Fruit fly (Drosophila melanogaster) whole organism, pupa: ENCODE results near the gene Pop2.

Source experiments
- CG13204 ChIP-seq: fragments of 200-800 bp; sonication (Bioruptor generic); optimal IDR thresholded peaks from 2 replicates; lab custom pipeline; 2018; ENCODE audit warnings: missing biosample characterization, mild to moderate bottlenecking, missing genetic modification characterization, moderate library complexity
- CG17806 ChIP-seq: fragments of 200-800 bp; sonication (Bioruptor generic); optimal IDR thresholded peaks from 2 replicates; lab custom pipeline; 2018; ENCODE audit warnings: missing biosample characterization, mild to moderate bottlenecking, missing genetic modification characterization, moderate library complexity
- CG32121 ChIP-seq: fragments of 200-800 bp; sonication (Bioruptor generic); IDR thresholded peaks from 2 replicates; pipeline ENCODE4 v1.3.6; 2022; ENCODE audit warnings: missing biosample characterization, missing genetic modification characterization
- CG8159 ChIP-seq: fragments of 200-800 bp; sonication (Bioruptor generic); optimal IDR thresholded peaks from 3 replicates; lab custom pipeline; 2018; ENCODE audit warnings: missing biosample characterization, mild to moderate bottlenecking, missing genetic modification characterization, moderate library complexity
- CG8301 ChIP-seq: fragments of 200-800 bp; sonication (Bioruptor generic); optimal IDR thresholded peaks from 2 replicates; lab custom pipeline; 2018; ENCODE audit warnings: missing biosample characterization, mild to moderate bottlenecking, missing genetic modification characterization
- Ets98B ChIP-seq: fragments of 200-800 bp; sonication (Bioruptor generic); IDR thresholded peaks from 2 replicates; pipeline ENCODE4 v1.3.6; 2022; ENCODE audit warnings: missing biosample characterization, missing genetic modification characterization
- Pif1B ChIP-seq: fragments of 200-800 bp; sonication (Bioruptor generic); optimal IDR thresholded peaks from 3 replicates; lab custom pipeline; 2016; ENCODE audit warnings: missing biosample characterization, missing genetic modification characterization

dm6 chr3L:12032257-12032656 is 29.5 kb upstream of the Pop2 start, which contains the start of gene CG43993:
- TF ChIP-seq CG17806 (tag; lab: Kevin White, UChicago) (no peak), Ets98B (GFP tag; lab: Robert Waterston, UW) (no peak), Pif1B (GFP tag; lab: Kevin White, UChicago) (no peak), CG8159 (no peak), CG13204 (GFP tag; lab: Kevin White, UChicago) (no peak), CG8301 (no peak), CG32121 (no peak)
